Fruit fly (Drosophila melanogaster) whole organism, adult: ENCODE measurements around the gene CG11360.

Experiments
- CG11617 ChIP-seq: fragments of 200-800 bp; sonication (Bioruptor generic); optimal IDR thresholded peaks from 2 replicates; lab custom pipeline; 2017; ENCODE audit warnings: mild to moderate bottlenecking, missing biosample characterization, missing genetic modification reagents, missing genetic modification characterization
- CG14711 ChIP-seq: fragments of 200-800 bp; sonication (Bioruptor generic); optimal IDR thresholded peaks from 2 replicates; lab custom pipeline; 2018; ENCODE audit warnings: missing biosample characterization, mild to moderate bottlenecking, missing genetic modification characterization, moderate library complexity
- CG1620 ChIP-seq: fragments of 200-800 bp; sonication (Bioruptor generic); optimal IDR thresholded peaks from 2 replicates; lab custom pipeline; 2016; ENCODE audit warnings: missing biosample characterization, missing genetic modification characterization
- CG33017 ChIP-seq: fragments of 200-800 bp; sonication (Bioruptor generic); optimal IDR thresholded peaks from 2 replicates; lab custom pipeline; 2018; ENCODE audit warnings: missing biosample characterization, mild to moderate bottlenecking, missing genetic modification characterization, moderate library complexity
- CG7045 ChIP-seq: fragments of 200-800 bp; sonication (Bioruptor generic); optimal IDR thresholded peaks from 2 replicates; lab custom pipeline; 2017; ENCODE audit warnings: missing biosample characterization, mild to moderate bottlenecking, missing genetic modification characterization
- CG7101 ChIP-seq: fragments of 200-800 bp; sonication (Bioruptor generic); optimal IDR thresholded peaks from 2 replicates; lab custom pipeline; 2018; ENCODE audit warnings: missing biosample characterization, mild to moderate bottlenecking, missing genetic modification characterization, moderate library complexity
- Crg-1 ChIP-seq: fragments of 200-800 bp; sonication (Bioruptor generic); optimal IDR thresholded peaks from 2 replicates; lab custom pipeline; 2016; ENCODE audit warnings: missing biosample characterization, missing genetic modification characterization
- Hr96 ChIP-seq: fragments of 200-800 bp; sonication (Bioruptor generic); optimal IDR thresholded peaks from 2 replicates; lab custom pipeline; 2016; ENCODE audit warnings: missing biosample characterization, missing genetic modification characterization
- bab1 ChIP-seq: fragments of 200-800 bp; sonication (Bioruptor generic); optimal IDR thresholded peaks from 3 replicates; lab custom pipeline; 2019; ENCODE audit warnings: missing biosample characterization, mild to moderate bottlenecking, missing genetic modification characterization, moderate library complexity
- kay ChIP-seq: fragments of 200-800 bp; sonication (Bioruptor generic); peaks from one replicate; lab custom pipeline; 2016; ENCODE audit warnings: missing biosample characterization, missing genetic modification characterization, borderline replicate concordance
- ovo ChIP-seq: fragments of 200-800 bp; sonication (Bioruptor generic); optimal IDR thresholded peaks from 2 replicates; lab custom pipeline; 2016; ENCODE audit warnings: missing biosample characterization, missing genetic modification characterization
- tj ChIP-seq: fragments of 200-800 bp; sonication (Bioruptor generic); optimal IDR thresholded peaks from 3 replicates; lab custom pipeline; 2017; ENCODE audit warnings: missing biosample characterization, mild to moderate bottlenecking, missing genetic modification characterization, moderate library complexity
- toe ChIP-seq: fragments of 200-800 bp; sonication (Bioruptor generic); optimal IDR thresholded peaks from 2 replicates; lab custom pipeline; 2016; ENCODE audit warnings: missing biosample characterization, missing genetic modification characterization

dm6 chr4:703992-704690, 33.2 kb downstream of the CG11360 start:
- no peak for TF ChIP-seq Hr96 (GFP tag; lab: Kevin White, UChicago)
- no peak for TF ChIP-seq kay
- no peak for TF ChIP-seq tj (GFP tag; lab: Kevin White, UChicago)
- no peak for TF ChIP-seq CG1620 (GFP tag; lab: Kevin White, UChicago)
- no peak for TF ChIP-seq CG11617
- no peak for TF ChIP-seq CG14711 (tag; lab: Kevin White, UChicago)
- no peak for TF ChIP-seq ovo
- TF ChIP-seq CG7101 (tag; lab: Kevin White, UChicago): no peak
- TF ChIP-seq CG33017: no peak
- TF ChIP-seq CG7045 (GFP tag; lab: Kevin White, UChicago): no peak
- no peak for TF ChIP-seq Crg-1 (GFP tag; lab: Kevin White, UChicago)
- TF ChIP-seq bab1: no peak
- TF ChIP-seq toe (GFP tag; lab: Kevin White, UChicago): no peak
